Worm (Caenorhabditis elegans): ENCODE data around the gene F49F1.2.

DNA sequence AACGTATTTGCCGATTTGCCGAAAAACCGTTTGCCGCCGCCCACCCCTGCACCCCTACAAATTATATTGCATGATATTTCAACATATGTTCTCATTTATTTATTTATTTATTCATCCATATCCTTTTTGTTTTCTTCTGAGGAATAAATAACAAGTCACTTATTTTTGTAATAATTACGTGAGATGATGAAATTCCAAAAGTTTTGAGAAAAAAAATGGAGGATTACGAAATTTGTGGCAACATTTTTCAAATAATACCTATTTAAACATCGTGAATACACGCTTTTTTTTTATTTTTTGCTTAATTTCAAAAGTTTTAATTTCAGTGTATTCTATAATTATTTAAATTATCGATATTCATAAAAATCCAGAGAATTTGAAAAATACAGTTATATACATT lies 18.8 kb upstream of the F49F1.2 start:
- TF ChIP-seq nhr-28 (tag; optimal IDR thresholded peaks at IDR 0.05) (no peak), snpc-4 (tag; optimal IDR thresholded peaks at IDR 0.05) (no peak)
